Worm (Caenorhabditis elegans) whole organism, L1 larva: ENCODE data around the gene mxl-3.

Source experiments
- C34B4.2 ChIP-seq: sonication (generic microtip); optimal IDR thresholded peaks from 2 replicates; lab custom pipeline; 2017; ENCODE audit warnings: mild to moderate bottlenecking, missing genetic modification characterization, missing compliant biosample characterization
- Y116A8C.19 ChIP-seq: sonication (generic microtip); optimal IDR thresholded peaks from 2 replicates; lab custom pipeline; 2016; ENCODE audit warnings: missing compliant biosample characterization, missing genetic modification characterization, borderline replicate concordance
- aha-1 ChIP-seq: fragments of 150-350 bp; optimal IDR thresholded peaks from 2 replicates; lab custom pipeline; 2014; ENCODE audit warnings: missing biosample characterization, missing genetic modification characterization
- blmp-1 ChIP-seq: fragments of 150-350 bp; optimal IDR thresholded peaks from 2 replicates; lab custom pipeline; 2014; ENCODE audit warnings: missing biosample characterization, missing genetic modification characterization
- ceh-63 ChIP-seq: fragments of 200-800 bp; sonication (Bioruptor generic); optimal IDR thresholded peaks from 2 replicates; lab custom pipeline; 2018; ENCODE audit warnings: mild to moderate bottlenecking, missing genetic modification characterization, missing compliant biosample characterization
- ceh-88 ChIP-seq: fragments of 200-800 bp; sonication (Bioruptor generic); IDR thresholded peaks from 2 replicates; pipeline ENCODE4 v1.3.6; 2022; ENCODE audit warnings: missing genetic modification characterization, missing compliant biosample characterization
- ces-1 ChIP-seq: fragments of 150-350 bp; optimal IDR thresholded peaks from 2 replicates; lab custom pipeline; 2014; ENCODE audit warnings: missing biosample characterization, missing genetic modification reagents, missing genetic modification characterization
- dpl-1 ChIP-seq, 3 experiments: fragments of 150-350 bp in 2 of 3; sonication (generic microtip) in 1 of 3; optimal IDR thresholded peaks; 2 replicates each; lab custom pipeline; 2014 to 2017; ENCODE audit warnings: missing biosample characterization in 3 of 3, missing genetic modification characterization in 3 of 3, missing genetic modification reagents in 3 of 3
- dsc-1 ChIP-seq: sonication (generic microtip); optimal IDR thresholded peaks from 2 replicates; lab custom pipeline; 2016; ENCODE audit warnings: mild to moderate bottlenecking, missing genetic modification characterization, missing compliant biosample characterization
- efl-1 ChIP-seq, 4 experiments: fragments of 150-350 bp; optimal IDR thresholded peaks in 3 of 4; peaks in 1 of 4; 1 replicate in 1 of 4; 2 replicates in 3 of 4; lab custom pipeline; 2014; ENCODE audit warnings: missing biosample characterization in 2 of 4, missing genetic modification characterization in 2 of 4, missing genetic modification reagents in 2 of 4
- efl-3 ChIP-seq: fragments of 200-800 bp; sonication (Bioruptor generic); optimal IDR thresholded peaks from 2 replicates; lab custom pipeline; 2018; ENCODE audit warnings: mild to moderate bottlenecking, missing genetic modification characterization, missing compliant biosample characterization
- egl-27 ChIP-seq, 2 experiments: fragments of 150-350 bp in 1 of 2; sonication (generic microtip); optimal IDR thresholded peaks; 3 replicates each; lab custom pipeline; 2017 to 2018; ENCODE audit warnings: missing biosample characterization in 2 of 2, missing genetic modification characterization in 2 of 2, missing genetic modification reagents in 2 of 2
- elt-3 ChIP-seq, 6 experiments: fragments of 150-350 bp in 1 of 6; sonication (generic microtip); optimal IDR thresholded peaks; 2 replicates each; lab custom pipeline; 2017 to 2018; ENCODE audit warnings: missing biosample characterization in 6 of 6, missing genetic modification characterization in 6 of 6, inconsistent platforms in 1 of 6
- ets-5 ChIP-seq: fragments of 200-800 bp; sonication (Bioruptor generic); IDR thresholded peaks from 2 replicates; pipeline ENCODE4 v1.3.6; 2022; ENCODE audit warnings: missing genetic modification characterization, missing compliant biosample characterization
- fkh-4 ChIP-seq: sonication (generic microtip); optimal IDR thresholded peaks from 2 replicates; lab custom pipeline; 2016; ENCODE audit warnings: missing compliant biosample characterization, missing genetic modification characterization, borderline replicate concordance
- hlh-4 ChIP-seq: sonication (generic microtip); optimal IDR thresholded peaks from 2 replicates; lab custom pipeline; 2016; ENCODE audit warnings: mild to moderate bottlenecking, missing genetic modification characterization, missing compliant biosample characterization
- isw-1 ChIP-seq: fragments of 200-800 bp; sonication (Bioruptor generic); IDR thresholded peaks from 2 replicates; pipeline ENCODE4 v1.3.6; 2022; ENCODE audit warnings: missing genetic modification characterization, missing compliant biosample characterization
- jun-1 ChIP-seq: fragments of 150-350 bp; optimal IDR thresholded peaks from 2 replicates; lab custom pipeline; 2014; ENCODE audit warnings: missing biosample characterization, missing genetic modification reagents, missing genetic modification characterization
- lin-13 ChIP-seq: fragments of 150-350 bp; optimal IDR thresholded peaks from 2 replicates; lab custom pipeline; 2014; ENCODE audit warnings: missing biosample characterization, missing genetic modification reagents, missing genetic modification characterization
- lin-35 ChIP-seq, 2 experiments: fragments of 150-350 bp; optimal IDR thresholded peaks; 2 replicates each; lab custom pipeline; 2014; ENCODE audit warnings: missing biosample characterization in 2 of 2, missing genetic modification characterization in 2 of 2, missing genetic modification reagents in 2 of 2
- lin-39 ChIP-seq: fragments of 150-350 bp; optimal IDR thresholded peaks from 2 replicates; lab custom pipeline; 2014; ENCODE audit warnings: missing biosample characterization, missing genetic modification reagents, missing genetic modification characterization
- lir-3 ChIP-seq: sonication (generic microtip); optimal IDR thresholded peaks from 2 replicates; lab custom pipeline; 2016; ENCODE audit warnings: mild to moderate bottlenecking, missing genetic modification characterization, moderate library complexity, missing compliant biosample characterization; ENCODE audit not compliant: poor library complexity
- lsy-2 ChIP-seq, 2 experiments: fragments of 150-350 bp; optimal IDR thresholded peaks; 2 replicates each; lab custom pipeline; 2014; ENCODE audit warnings: missing biosample characterization in 2 of 2, missing genetic modification characterization in 2 of 2
- mab-9 ChIP-seq: fragments of 200-800 bp; sonication (Bioruptor generic); IDR thresholded peaks from 2 replicates; pipeline ENCODE4 v1.3.6; 2022; ENCODE audit warnings: missing genetic modification reagents, missing genetic modification characterization, missing compliant biosample characterization
- mdl-1 ChIP-seq, 2 experiments: fragments of 150-350 bp; optimal IDR thresholded peaks; 2 replicates each; lab custom pipeline; 2014 to 2017; ENCODE audit warnings: missing biosample characterization in 2 of 2, missing genetic modification characterization in 2 of 2, inconsistent platforms in 1 of 2
- mef-2 ChIP-seq: fragments of 150-350 bp; optimal IDR thresholded peaks from 2 replicates; lab custom pipeline; 2014; ENCODE audit warnings: missing biosample characterization, missing genetic modification characterization
- nhr-12 ChIP-seq: sonication (generic microtip); optimal IDR thresholded peaks from 2 replicates; lab custom pipeline; 2017; ENCODE audit warnings: missing biosample characterization, missing genetic modification characterization
- nhr-19 ChIP-seq: fragments of 200-800 bp; sonication (Bioruptor generic); conservative IDR thresholded peaks from 2 replicates; pipeline ENCODE4 v1.3.6; 2022; ENCODE audit warnings: missing genetic modification characterization, missing compliant biosample characterization
- nhr-71 ChIP-seq: sonication (generic microtip); optimal IDR thresholded peaks from 2 replicates; lab custom pipeline; 2016; ENCODE audit warnings: mild to moderate bottlenecking, missing genetic modification characterization, moderate library complexity, missing compliant biosample characterization
- nhr-76 ChIP-seq: sonication (generic microtip); optimal IDR thresholded peaks from 2 replicates; lab custom pipeline; 2017; ENCODE audit warnings: missing biosample characterization, missing genetic modification characterization
- nhr-77 ChIP-seq: fragments of 150-350 bp; optimal IDR thresholded peaks from 2 replicates; lab custom pipeline; 2014; ENCODE audit warnings: missing biosample characterization, missing genetic modification characterization
- nhr-84 ChIP-seq: sonication (generic microtip); optimal IDR thresholded peaks from 2 replicates; lab custom pipeline; 2017; ENCODE audit warnings: missing biosample characterization, missing genetic modification characterization
- nhr-90 ChIP-seq: sonication (generic microtip); optimal IDR thresholded peaks from 2 replicates; lab custom pipeline; 2016; ENCODE audit warnings: mild to moderate bottlenecking, missing genetic modification characterization, missing compliant biosample characterization; ENCODE audit not compliant: poor library complexity
- pax-3 ChIP-seq: fragments of 200-800 bp; sonication (Bioruptor generic); optimal IDR thresholded peaks from 2 replicates; lab custom pipeline; 2018; ENCODE audit warnings: mild to moderate bottlenecking, missing genetic modification characterization, moderate library complexity, missing compliant biosample characterization
- pqm-1 ChIP-seq: sonication (generic microtip); optimal IDR thresholded peaks from 3 replicates; lab custom pipeline; 2017; ENCODE audit warnings: missing biosample characterization, missing genetic modification characterization
- rnt-1 ChIP-seq: sonication (generic microtip); optimal IDR thresholded peaks from 2 replicates; lab custom pipeline; 2016; ENCODE audit warnings: mild to moderate bottlenecking, missing genetic modification characterization, moderate library complexity, missing compliant biosample characterization
- skn-1 ChIP-seq: fragments of 150-350 bp; optimal IDR thresholded peaks from 2 replicates; lab custom pipeline; 2014; ENCODE audit warnings: missing biosample characterization, missing genetic modification characterization
- snpc-4 ChIP-seq: fragments of 150-350 bp; optimal IDR thresholded peaks from 2 replicates; lab custom pipeline; 2014; ENCODE audit warnings: missing biosample characterization, missing genetic modification characterization
- snu-23 ChIP-seq: sonication (generic microtip); optimal IDR thresholded peaks from 2 replicates; lab custom pipeline; 2016; ENCODE audit warnings: missing genetic modification characterization, missing compliant biosample characterization
- sox-4 ChIP-seq: sonication (generic microtip); optimal IDR thresholded peaks from 2 replicates; lab custom pipeline; 2016; ENCODE audit warnings: missing genetic modification characterization, missing compliant biosample characterization
- sup-37 ChIP-seq: fragments of 200-800 bp; sonication (Bioruptor generic); optimal IDR thresholded peaks from 2 replicates; lab custom pipeline; 2018; ENCODE audit warnings: mild to moderate bottlenecking, missing genetic modification characterization, missing compliant biosample characterization
- unc-86 ChIP-seq: sonication (generic microtip); optimal IDR thresholded peaks from 2 replicates; lab custom pipeline; 2016; ENCODE audit warnings: missing genetic modification characterization, missing compliant biosample characterization
- xbp-1 ChIP-seq: sonication (generic microtip); optimal IDR thresholded peaks from 2 replicates; lab custom pipeline; 2016; ENCODE audit warnings: missing genetic modification characterization, missing compliant biosample characterization
- zip-4 ChIP-seq: fragments of 200-800 bp; sonication (Bioruptor generic); optimal IDR thresholded peaks from 2 replicates; lab custom pipeline; 2018; ENCODE audit warnings: mild to moderate bottlenecking, missing genetic modification characterization, moderate library complexity, missing compliant biosample characterization
- ztf-11 ChIP-seq, 2 experiments: sonication (generic microtip); optimal IDR thresholded peaks; 2 replicates each; lab custom pipeline; 2016 to 2017; ENCODE audit warnings: missing genetic modification characterization in 2 of 2, missing biosample characterization in 1 of 2, missing compliant biosample characterization in 1 of 2
- ztf-4 ChIP-seq: fragments of 150-350 bp; optimal IDR thresholded peaks from 2 replicates; lab custom pipeline; 2014; ENCODE audit warnings: missing biosample characterization, missing genetic modification characterization

The mxl-3 gene

DNA sequence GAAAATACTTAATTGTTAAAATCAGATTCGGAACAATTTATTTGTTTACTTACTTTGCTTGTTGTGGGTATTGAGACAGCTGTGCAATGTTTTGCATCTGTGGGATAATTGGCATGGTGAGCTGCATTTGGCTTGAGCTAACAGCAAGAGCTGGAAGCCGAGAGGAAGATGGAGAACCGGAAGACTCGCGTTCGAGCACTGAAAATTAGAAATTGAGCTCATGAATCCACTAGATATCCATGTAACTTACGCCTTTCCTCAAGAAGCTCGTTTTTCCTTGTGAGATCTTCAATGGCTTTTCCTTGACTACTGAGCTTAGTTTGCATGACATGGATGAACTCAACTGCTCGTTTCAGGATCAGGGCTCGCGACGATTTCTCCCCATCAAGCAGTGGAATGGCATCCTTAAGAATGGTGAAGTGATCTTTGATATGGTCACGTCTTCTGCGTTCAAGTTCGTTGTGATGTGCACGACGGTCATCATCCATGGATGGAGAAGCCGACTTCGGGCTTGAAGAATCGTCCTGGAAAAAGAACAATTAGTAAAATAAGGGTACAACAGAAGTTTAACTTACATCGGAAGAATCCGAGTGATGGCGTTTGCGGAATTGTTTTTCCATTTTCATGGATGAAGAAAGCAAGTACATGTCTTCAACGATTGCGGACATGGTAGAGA is 343 bp downstream of the mxl-3 start:
- TF ChIP-seq nhr-84 (tag; lab: Kevin White, UChicago) = no peak
- TF ChIP-seq efl-1 (optimal IDR thresholded peaks at IDR 0.05; lab: Kevin White, UChicago) = no peak
- TF ChIP-seq efl-1 (GFP tag; optimal IDR thresholded peaks at IDR 0.05 in 1 of 2; lab: Kevin White, UChicago) = peak in 1 of 2 experiments; percentile 67

ce11 chrX:13349230-13350122 is 1.1 kb downstream of the mxl-3 start:
- peak in 1 of 6 experiments; percentile 62 for TF ChIP-seq elt-3 (tag; optimal IDR thresholded peaks at IDR 0.05; lab: Kevin White, UChicago)
- TF ChIP-seq snpc-4 (tag; lab: Kevin White, UChicago) = no peak
- TF ChIP-seq ztf-11 (tag; optimal IDR thresholded peaks at IDR 0.05; lab: Kevin White, UChicago) = peak in 1 of 2 experiments; percentile 6
- peak; percentile 55 for TF ChIP-seq snu-23 (GFP tag; lab: Kevin White, UChicago)
- no peak for TF ChIP-seq dsc-1 (tag; lab: Kevin White, UChicago)
- TF ChIP-seq egl-27 (tag; optimal IDR thresholded peaks at IDR 0.05; lab: Kevin White, UChicago) = no peak
- no peak for TF ChIP-seq jun-1 (tag; lab: Kevin White, UChicago)
- no peak for TF ChIP-seq lir-3
- TF ChIP-seq nhr-76 (tag; lab: Kevin White, UChicago) = no peak
- peak; percentile 39 to 43 for TF ChIP-seq lsy-2 (tag; optimal IDR thresholded peaks at IDR 0.05; lab: Kevin White, UChicago)
- no peak for TF ChIP-seq unc-86 (tag; lab: Kevin White, UChicago)
- TF ChIP-seq zip-4 (GFP tag; lab: Kevin White, UChicago) = no peak
- TF ChIP-seq lin-13 (GFP tag; lab: Kevin White, UChicago) = peak; percentile 46
- peak; percentile 59 for TF ChIP-seq nhr-19
- TF ChIP-seq efl-3 = no peak
- TF ChIP-seq dpl-1 (GFP tag; optimal IDR thresholded peaks at IDR 0.05; lab: Kevin White, UChicago) = no peak
- no peak for TF ChIP-seq mef-2
- TF ChIP-seq lin-35 (GFP tag; optimal IDR thresholded peaks at IDR 0.05; lab: Kevin White, UChicago) = peak in 1 of 2 experiments; percentile 18
- TF ChIP-seq rnt-1 (tag; lab: Kevin White, UChicago) = peak; percentile 41
- TF ChIP-seq pax-3 = peak; percentile 11
- TF ChIP-seq nhr-77 = no peak
- no peak for TF ChIP-seq aha-1 (tag; lab: Kevin White, UChicago)
- no peak for TF ChIP-seq ceh-63 (GFP tag; lab: Kevin White, UChicago)
- no peak for TF ChIP-seq ces-1 (GFP tag; lab: Kevin White, UChicago)
- TF ChIP-seq sox-4 (tag; lab: Kevin White, UChicago) = no peak
- TF ChIP-seq blmp-1 (tag; lab: Kevin White, UChicago) = no peak
- no peak for TF ChIP-seq mab-9 (GFP tag; lab: Robert Waterston, UW)
- peak; percentile 77 for TF ChIP-seq nhr-71 (tag; lab: Kevin White, UChicago)
- TF ChIP-seq C34B4.2 = no peak
- TF ChIP-seq Y116A8C.19 (tag; lab: Kevin White, UChicago) = no peak
- TF ChIP-seq nhr-12 (tag; lab: Kevin White, UChicago) = no peak
- TF ChIP-seq nhr-90 (tag; lab: Kevin White, UChicago) = peak; percentile 78
- no peak for TF ChIP-seq efl-1 (optimal IDR thresholded peaks at IDR 0.05; lab: Kevin White, UChicago)
- TF ChIP-seq efl-1 (GFP tag; optimal IDR thresholded peaks at IDR 0.05 in 1 of 2; lab: Kevin White, UChicago) = peak in 1 of 2 experiments; percentile 67
- no peak for TF ChIP-seq xbp-1 (tag; lab: Kevin White, UChicago)
- no peak for TF ChIP-seq isw-1
- peak; percentile 80 for TF ChIP-seq ztf-4 (tag; lab: Kevin White, UChicago)
- TF ChIP-seq sup-37 = peak; percentile 8
- TF ChIP-seq ceh-88 = no peak
- no peak for TF ChIP-seq fkh-4 (tag; lab: Kevin White, UChicago)
- TF ChIP-seq mdl-1 (tag; optimal IDR thresholded peaks at IDR 0.05; lab: Kevin White, UChicago) = no peak
- TF ChIP-seq lin-39 (tag; lab: Kevin White, UChicago) = no peak
- no peak for TF ChIP-seq pqm-1
- TF ChIP-seq skn-1 (tag; lab: Kevin White, UChicago) = peak; percentile 3
- no peak for TF ChIP-seq ets-5 (GFP tag; lab: Robert Waterston, UW)
- no peak for TF ChIP-seq hlh-4 (tag; lab: Kevin White, UChicago)
